Fruit fly (Drosophila melanogaster) whole organism, pupa: ENCODE results near the gene Prim2.

ENCODE experiments used
- CG12605 ChIP-seq: fragments of 200-800 bp; sonication (Bioruptor generic); IDR thresholded peaks from 2 replicates; pipeline ENCODE4 v1.3.6; 2022; ENCODE audit warnings: missing biosample characterization, missing genetic modification characterization
- CG13204 ChIP-seq: fragments of 200-800 bp; sonication (Bioruptor generic); optimal IDR thresholded peaks from 2 replicates; lab custom pipeline; 2018; ENCODE audit warnings: missing biosample characterization, mild to moderate bottlenecking, missing genetic modification characterization, moderate library complexity
- CG14655 ChIP-seq: fragments of 200-800 bp; sonication (Bioruptor generic); optimal IDR thresholded peaks from 3 replicates; lab custom pipeline; 2017; ENCODE audit warnings: mild to moderate bottlenecking, missing biosample characterization, missing genetic modification reagents, missing genetic modification characterization
- CG34367 ChIP-seq: fragments of 200-800 bp; sonication (Bioruptor generic); optimal IDR thresholded peaks from 2 replicates; lab custom pipeline; 2018; ENCODE audit warnings: missing biosample characterization, mild to moderate bottlenecking, missing genetic modification characterization
- EcR ChIP-seq: fragments of 200-800 bp; sonication (Bioruptor generic); optimal IDR thresholded peaks from 3 replicates; lab custom pipeline; 2019; ENCODE audit warnings: missing biosample characterization, missing genetic modification characterization, mild to moderate bottlenecking, moderate library complexity, missing genetic modification reagents
- Ets98B ChIP-seq: fragments of 200-800 bp; sonication (Bioruptor generic); IDR thresholded peaks from 2 replicates; pipeline ENCODE4 v1.3.6; 2022; ENCODE audit warnings: missing biosample characterization, missing genetic modification characterization
- Snoo ChIP-seq: fragments of 200-800 bp; sonication (Bioruptor generic); optimal IDR thresholded peaks from 3 replicates; lab custom pipeline; 2017; ENCODE audit warnings: missing biosample characterization, mild to moderate bottlenecking, missing genetic modification characterization, inconsistent platforms
- gl ChIP-seq: fragments of 200-800 bp; sonication (Bioruptor generic); optimal IDR thresholded peaks from 2 replicates; lab custom pipeline; 2018; ENCODE audit warnings: missing biosample characterization, mild to moderate bottlenecking, missing genetic modification characterization

DNA sequence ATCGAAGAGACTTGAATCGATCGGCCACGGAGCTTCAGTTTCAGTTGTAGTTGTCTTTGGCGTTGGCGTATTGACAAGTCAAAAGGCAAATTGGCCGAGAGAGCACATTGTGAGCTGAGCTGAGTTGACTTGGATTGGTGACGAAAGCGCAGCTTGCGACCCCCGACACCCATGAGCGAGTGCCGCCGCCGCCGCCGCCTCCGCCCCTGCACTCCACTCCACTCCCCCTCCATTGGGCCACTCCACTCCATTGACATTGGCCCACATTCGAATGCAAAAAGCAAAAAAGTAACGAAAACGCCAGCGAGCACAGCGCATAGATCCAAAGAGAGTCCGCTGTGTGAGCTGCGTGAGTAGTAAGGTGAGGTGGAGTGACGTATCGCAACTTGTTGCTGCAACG is 36.4 kb upstream of the Prim2 start:
- no peak for TF ChIP-seq gl (tag; lab: Kevin White, UChicago)
- no peak for TF ChIP-seq Snoo
- TF ChIP-seq CG34367 (tag; lab: Kevin White, UChicago) = no peak
- TF ChIP-seq CG12605 (GFP tag; lab: Robert Waterston, UW) = no peak
- no peak for TF ChIP-seq CG14655 (GFP tag; lab: Kevin White, UChicago)
- no peak for TF ChIP-seq Ets98B (GFP tag; lab: Robert Waterston, UW)
- no peak for TF ChIP-seq EcR (GFP tag; lab: Kevin White, UChicago)
- no peak for TF ChIP-seq CG13204 (GFP tag; lab: Kevin White, UChicago)
